Worm (Caenorhabditis elegans): ENCODE measurements around the gene fbxb-111.

Gene fbxb-111

ce11 chrII:2770788-2771187, 4.0 kb downstream of the fbxb-111 start, which contains the start of gene fbxb-105:
Gene fbxb-105 (minus strand): TSS chrII:2770888.
- no peak for TF ChIP-seq nhr-237 (tag; optimal IDR thresholded peaks at IDR 0.05)
- TF ChIP-seq nhr-77 (tag; optimal IDR thresholded peaks at IDR 0.05), result no peak
- TF ChIP-seq ceh-16 (tag; optimal IDR thresholded peaks at IDR 0.05), result no peak
- no peak for TF ChIP-seq ZK546.5 (tag; optimal IDR thresholded peaks at IDR 0.05)
- no peak for TF ChIP-seq nhr-67 (tag; optimal IDR thresholded peaks at IDR 0.05)
- no peak for TF ChIP-seq ztf-4 (tag; optimal IDR thresholded peaks at IDR 0.05)
- no peak for TF ChIP-seq nhr-25 (tag; optimal IDR thresholded peaks at IDR 0.05)
- TF ChIP-seq ama-1 (optimal IDR thresholded peaks at IDR 0.05), result no peak
- no peak for TF ChIP-seq hmg-11 (tag; optimal IDR thresholded peaks at IDR 0.05)

ce11 chrII:2769021-2769420, 5.8 kb downstream of the fbxb-111 start, which contains the start of gene F08D12.7:
Gene F08D12.7 (minus strand): TSS chrII:2769121.
- TF ChIP-seq elt-2 (tag; optimal IDR thresholded peaks at IDR 0.05), result no peak
- TF ChIP-seq pqm-1 (tag; optimal IDR thresholded peaks at IDR 0.05), result no peak
- TF ChIP-seq unc-39 (tag; optimal IDR thresholded peaks at IDR 0.05), result no peak
- TF ChIP-seq skn-1 (tag; optimal IDR thresholded peaks at IDR 0.05), result no peak
- no peak for TF ChIP-seq unc-62 (GFP tag; optimal IDR thresholded peaks at IDR 0.05)
- no peak for TF ChIP-seq nhr-237 (tag; optimal IDR thresholded peaks at IDR 0.05)
- TF ChIP-seq ZK546.5 (tag; optimal IDR thresholded peaks at IDR 0.05), result no peak
- TF ChIP-seq ceh-9 (tag; optimal IDR thresholded peaks at IDR 0.05), result no peak
- TF ChIP-seq aly-2 (tag; optimal IDR thresholded peaks at IDR 0.05), result no peak
- no peak for TF ChIP-seq fkh-10 (GFP tag; optimal IDR thresholded peaks at IDR 0.05)

- TF ChIP-seq ceh-9 (tag; optimal IDR thresholded peaks at IDR 0.05), result no peak
- TF ChIP-seq skn-1 (tag; optimal IDR thresholded peaks at IDR 0.05), result no peak
- TF ChIP-seq nhr-43 (tag; optimal IDR thresholded peaks at IDR 0.05; ENCODE audit: poor library complexity, severe bottlenecking), result no peak
- no peak for TF ChIP-seq lin-15B (tag; optimal IDR thresholded peaks at IDR 0.05)
- TF ChIP-seq nhr-237 (tag; optimal IDR thresholded peaks at IDR 0.05), result no peak
- TF ChIP-seq zag-1 (tag; optimal IDR thresholded peaks at IDR 0.05), result no peak
- TF ChIP-seq unc-39 (tag; optimal IDR thresholded peaks at IDR 0.05), result no peak
- no peak for TF ChIP-seq elt-1 (tag; optimal IDR thresholded peaks at IDR 0.05)
Measured at ce11 chrII:2766331-2766730, 8.5 kb downstream of the fbxb-111 start, which contains the start of gene F08D12.15. Gene F08D12.15 (plus strand): TSS chrII:2766631.

- TF ChIP-seq daf-12 (tag; optimal IDR thresholded peaks at IDR 0.05) (no peak), fos-1 (tag; optimal IDR thresholded peaks at IDR 0.05) (no peak), snpc-4 (tag; optimal IDR thresholded peaks at IDR 0.05) (no peak), lin-15B (tag; optimal IDR thresholded peaks at IDR 0.05) (no peak), elt-1 (tag; optimal IDR thresholded peaks at IDR 0.05) (no peak), egl-5 (tag; optimal IDR thresholded peaks at IDR 0.05) (no peak), aly-2 (tag; optimal IDR thresholded peaks at IDR 0.05) (no peak), pha-4 (tag; optimal IDR thresholded peaks at IDR 0.05) (no peak), ceh-82 (tag; optimal IDR thresholded peaks at IDR 0.05) (no peak), fkh-2 (tag; optimal IDR thresholded peaks at IDR 0.05) (no peak), tbx-2 (tag; optimal IDR thresholded peaks at IDR 0.05) (no peak)
Measured at ce11 chrII:2764664-2765063, 10.1 kb downstream of the fbxb-111 start, which contains the start of gene fbxb-108. Gene fbxb-108 (plus strand): TSS chrII:2764964.

- TF ChIP-seq nhr-67 (tag; optimal IDR thresholded peaks at IDR 0.05), result no peak
Measured at ce11 chrII:2762108-2762507, 12.7 kb downstream of the fbxb-111 start, which contains the start of gene fbxb-106. Gene fbxb-106 (plus strand): TSS chrII:2762408.

- TF ChIP-seq nhr-67 (tag; optimal IDR thresholded peaks at IDR 0.05) (no peak), ceh-28 (tag; optimal IDR thresholded peaks at IDR 0.05) (no peak), sea-2 (GFP tag; optimal IDR thresholded peaks at IDR 0.05) (no peak), pqm-1 (tag; optimal IDR thresholded peaks at IDR 0.05) (no peak), ceh-82 (tag; optimal IDR thresholded peaks at IDR 0.05) (no peak), fkh-2 (tag; optimal IDR thresholded peaks at IDR 0.05) (no peak), unc-62 (GFP tag; optimal IDR thresholded peaks at IDR 0.05) (no peak), unc-39 (tag; optimal IDR thresholded peaks at IDR 0.05) (no peak)
Measured at ce11 chrII:2758476-2758875, 16.3 kb downstream of the fbxb-111 start, which contains the start of gene fbxb-107. Gene fbxb-107 (plus strand): TSS chrII:2758772.

ce11 chrII:2757954-2758353, 16.9 kb downstream of the fbxb-111 start, which contains the start of gene F29A7.8:
Gene F29A7.8 (minus strand): TSS chrII:2758054.
- no peak for TF ChIP-seq ztf-11 (tag; optimal IDR thresholded peaks at IDR 0.05)

Measured in whole organism, L3 larva.